Worm (Caenorhabditis elegans): ENCODE data around the gene cup-15.

DNA sequence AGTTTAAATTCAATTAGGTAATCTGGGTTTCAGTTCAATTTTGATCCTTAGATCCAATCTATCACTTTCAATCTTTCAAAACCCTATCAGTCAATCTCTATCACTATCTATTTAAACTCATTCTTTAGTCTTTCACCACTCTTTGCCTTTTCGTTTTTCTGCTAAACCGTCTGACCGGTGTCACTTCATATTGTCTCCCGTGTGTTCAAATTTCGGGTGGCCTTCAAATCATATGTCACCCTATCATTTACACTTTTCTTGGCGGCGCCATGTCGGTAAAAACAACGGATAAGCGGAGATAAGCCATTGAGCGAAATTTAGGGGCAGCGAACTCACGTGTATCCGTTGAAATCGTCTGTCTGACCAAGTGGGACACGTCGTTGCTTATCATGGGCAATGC lies 8.8 kb upstream of the cup-15 start:
- TF ChIP-seq elt-1 (tag; optimal IDR thresholded peaks at IDR 0.05) (no peak), lin-15B (tag; optimal IDR thresholded peaks at IDR 0.05) (no peak), nhr-43 (tag; optimal IDR thresholded peaks at IDR 0.05; ENCODE audit: poor library complexity, severe bottlenecking) (peak; percentile 92), mdl-1 (tag; optimal IDR thresholded peaks at IDR 0.05) (no peak), fos-1 (tag; optimal IDR thresholded peaks at IDR 0.05) (no peak), pqm-1 (tag; optimal IDR thresholded peaks at IDR 0.05) (no peak), snpc-4 (tag; optimal IDR thresholded peaks at IDR 0.05) (no peak), unc-39 (tag; optimal IDR thresholded peaks at IDR 0.05) (no peak), ceh-9 (tag; optimal IDR thresholded peaks at IDR 0.05) (no peak), ztf-4 (tag; optimal IDR thresholded peaks at IDR 0.05) (no peak)
